Worm (Caenorhabditis elegans) whole organism, early embryonic: ENCODE results near the gene F07H5.7.

Experiments used
- B0310.2 ChIP-seq: sonication (generic microtip); optimal IDR thresholded peaks from 2 replicates; lab custom pipeline; 2016; ENCODE audit warnings: mild to moderate bottlenecking, missing genetic modification characterization, missing compliant biosample characterization
- F13C5.2 ChIP-seq: sonication (generic microtip); optimal IDR thresholded peaks from 2 replicates; lab custom pipeline; 2017; ENCODE audit warnings: mild to moderate bottlenecking, missing genetic modification characterization, inconsistent platforms, missing compliant biosample characterization
- aly-1 ChIP-seq: sonication (generic microtip); optimal IDR thresholded peaks from 2 replicates; lab custom pipeline; 2016; ENCODE audit warnings: missing genetic modification characterization, missing compliant biosample characterization
- ama-1 ChIP-seq: fragments of 150-350 bp; optimal IDR thresholded peaks from 2 replicates; lab custom pipeline; 2014
- ceh-13 ChIP-seq: fragments of 200-800 bp; sonication (Bioruptor generic); optimal IDR thresholded peaks from 2 replicates; lab custom pipeline; 2018; ENCODE audit warnings: mild to moderate bottlenecking, missing genetic modification characterization, missing compliant biosample characterization
- ceh-36 ChIP-seq: sonication (generic microtip); optimal IDR thresholded peaks from 2 replicates; lab custom pipeline; 2016; ENCODE audit warnings: missing genetic modification characterization, inconsistent platforms, missing compliant biosample characterization
- ets-7 ChIP-seq: sonication (generic microtip); optimal IDR thresholded peaks from 2 replicates; lab custom pipeline; 2016; ENCODE audit warnings: missing genotype, missing genetic modification characterization, missing compliant biosample characterization
- flt-1 ChIP-seq: fragments of 200-800 bp; sonication (Bioruptor generic); IDR thresholded peaks from 2 replicates; pipeline ENCODE4 v1.3.6; 2022; ENCODE audit warnings: missing genetic modification characterization, missing compliant biosample characterization
- hmbx-1 ChIP-seq: sonication (generic microtip); optimal IDR thresholded peaks from 2 replicates; lab custom pipeline; 2016; ENCODE audit warnings: mild to moderate bottlenecking, missing genetic modification characterization, missing compliant biosample characterization
- hmg-4 ChIP-seq: fragments of 200-800 bp; sonication (Bioruptor generic); optimal IDR thresholded peaks from 2 replicates; lab custom pipeline; 2018; ENCODE audit warnings: mild to moderate bottlenecking, missing genetic modification characterization, missing compliant biosample characterization
- hnd-1 ChIP-seq: sonication (generic microtip); optimal IDR thresholded peaks from 2 replicates; lab custom pipeline; 2016; ENCODE audit warnings: missing genetic modification characterization, missing compliant biosample characterization
- pes-1 ChIP-seq: fragments of 200-800 bp; sonication (Bioruptor generic); IDR thresholded peaks from 2 replicates; pipeline ENCODE4 v1.3.6; 2022; ENCODE audit warnings: missing genetic modification reagents, missing genetic modification characterization, missing compliant biosample characterization
- scrt-1 ChIP-seq: fragments of 200-800 bp; sonication (Bioruptor generic); IDR thresholded peaks from 2 replicates; pipeline ENCODE4 v1.3.6; 2022; ENCODE audit warnings: missing genetic modification characterization, missing compliant biosample characterization
- sea-1 ChIP-seq: fragments of 200-800 bp; sonication (Bioruptor generic); conservative IDR thresholded peaks from 2 replicates; pipeline ENCODE4 v1.3.6; 2022; ENCODE audit warnings: missing genetic modification characterization, missing compliant biosample characterization
- tbx-11 ChIP-seq: fragments of 200-800 bp; sonication (Bioruptor generic); IDR thresholded peaks from 2 replicates; pipeline ENCODE4 v1.3.6; 2022; ENCODE audit warnings: missing genetic modification characterization, missing compliant biosample characterization
- tbx-37 ChIP-seq: fragments of 200-800 bp; sonication (Bioruptor generic); conservative IDR thresholded peaks from 2 replicates; pipeline ENCODE4 v1.3.6; 2022; ENCODE audit warnings: missing genetic modification reagents, missing genetic modification characterization, missing compliant biosample characterization
- tra-4 ChIP-seq: sonication (generic microtip); optimal IDR thresholded peaks from 2 replicates; lab custom pipeline; 2017; ENCODE audit warnings: missing genetic modification characterization, missing compliant biosample characterization

The F07H5.7 gene

DNA sequence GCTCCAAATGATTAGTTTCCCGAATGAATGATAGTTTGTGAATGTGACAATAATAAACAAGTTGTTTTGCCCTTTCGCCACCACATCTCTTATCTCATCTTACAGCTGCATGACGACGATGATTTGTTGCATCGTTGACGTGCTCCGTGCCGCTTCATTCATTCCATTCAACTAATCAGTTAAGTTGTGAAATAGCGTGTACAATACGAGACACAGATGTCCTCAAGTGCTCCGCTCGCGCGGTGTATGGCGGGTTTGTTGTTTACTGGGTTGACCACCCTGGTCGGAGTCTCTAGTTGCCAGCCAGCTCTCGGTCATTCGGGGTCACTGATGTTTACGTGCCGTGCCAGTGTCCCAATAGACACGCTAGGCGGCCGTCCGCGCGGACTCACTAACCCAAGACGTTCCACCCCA is 46.0 kb downstream of the F07H5.7 start:
- TF ChIP-seq ama-1 (lab: Kevin White, UChicago) (no peak), hmbx-1 (no peak), flt-1 (GFP tag; lab: Robert Waterston, UW) (no peak), F13C5.2 (tag; lab: Kevin White, UChicago) (peak; percentile 11), pes-1 (no peak), scrt-1 (GFP tag; lab: Robert Waterston, UW) (peak; percentile 54; the same call in 1 of the 2 replicates), B0310.2 (tag; lab: Kevin White, UChicago) (no peak), hmg-4 (peak; percentile 73), tra-4 (tag; lab: Kevin White, UChicago) (no peak)

DNA sequence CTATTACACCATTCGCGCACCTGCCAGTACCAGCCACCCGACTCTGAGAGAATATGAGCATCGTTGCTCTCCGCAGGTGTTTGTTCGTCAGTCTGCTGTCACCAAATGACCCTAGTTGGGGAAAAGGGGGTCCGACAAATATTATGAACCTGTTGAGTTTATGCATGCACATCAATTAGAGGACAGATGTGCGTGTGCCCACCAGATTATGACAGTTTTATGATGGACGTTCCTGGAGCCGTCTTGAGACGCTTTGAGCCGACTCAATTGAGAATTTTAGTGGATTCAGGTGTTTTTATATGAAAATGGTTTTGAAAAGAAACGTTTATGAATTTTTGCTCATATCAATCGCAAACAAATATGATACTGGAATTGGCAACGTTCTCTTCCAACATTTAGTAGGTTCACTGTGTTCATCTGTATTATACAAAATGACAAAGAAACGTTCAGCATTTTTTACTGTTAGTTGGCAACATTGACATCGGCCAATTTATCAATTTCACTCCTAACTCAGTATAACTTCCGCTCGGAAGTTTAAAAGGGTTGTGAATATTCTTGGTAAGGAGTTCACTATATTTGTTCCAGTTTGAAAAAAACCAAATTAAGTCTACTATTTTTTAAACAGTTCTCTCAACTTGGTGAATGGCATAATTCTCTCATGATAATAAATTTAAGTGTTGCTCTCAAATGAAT is 46.6 kb downstream of the F07H5.7 start:
- TF ChIP-seq tbx-37 (GFP tag; lab: Robert Waterston, UW) (no peak), tbx-11 (GFP tag; lab: Robert Waterston, UW) (0 out of 2 replicates have a peak, but pooled peaks have one; percentile 54), sea-1 (GFP tag; lab: Robert Waterston, UW) (0 out of 2 replicates have a peak, but pooled peaks have one; percentile 21), hnd-1 (tag; lab: Kevin White, UChicago) (no peak), hmg-4 (no peak)

DNA sequence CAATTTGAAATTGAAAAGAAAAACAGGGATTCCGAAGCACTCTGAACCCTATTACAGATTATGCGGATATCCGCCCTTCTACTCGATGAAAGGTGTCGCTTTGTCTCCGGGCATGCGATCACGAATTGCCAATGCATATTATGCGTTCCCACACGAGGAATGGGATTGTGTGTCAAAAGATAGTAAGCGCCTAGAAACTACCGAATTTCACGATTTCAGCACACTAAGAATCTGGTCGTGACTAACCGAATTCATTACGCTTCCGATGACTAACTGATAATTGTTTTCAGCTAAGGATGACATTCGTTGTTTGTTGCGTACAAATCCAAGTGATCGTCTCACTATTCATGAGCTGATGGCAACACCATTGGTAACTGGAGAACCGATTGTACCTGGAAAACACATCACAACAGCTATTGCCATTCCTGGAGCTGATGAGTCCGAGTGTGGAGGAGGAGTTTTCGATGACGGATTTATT is 47.6 kb downstream of the F07H5.7 start:
- no peak for TF ChIP-seq hmg-4
- TF ChIP-seq flt-1 (GFP tag; lab: Robert Waterston, UW): no peak
- no peak for TF ChIP-seq ceh-13 (GFP tag; lab: Kevin White, UChicago)
- no peak for TF ChIP-seq sea-1 (GFP tag; lab: Robert Waterston, UW)

DNA sequence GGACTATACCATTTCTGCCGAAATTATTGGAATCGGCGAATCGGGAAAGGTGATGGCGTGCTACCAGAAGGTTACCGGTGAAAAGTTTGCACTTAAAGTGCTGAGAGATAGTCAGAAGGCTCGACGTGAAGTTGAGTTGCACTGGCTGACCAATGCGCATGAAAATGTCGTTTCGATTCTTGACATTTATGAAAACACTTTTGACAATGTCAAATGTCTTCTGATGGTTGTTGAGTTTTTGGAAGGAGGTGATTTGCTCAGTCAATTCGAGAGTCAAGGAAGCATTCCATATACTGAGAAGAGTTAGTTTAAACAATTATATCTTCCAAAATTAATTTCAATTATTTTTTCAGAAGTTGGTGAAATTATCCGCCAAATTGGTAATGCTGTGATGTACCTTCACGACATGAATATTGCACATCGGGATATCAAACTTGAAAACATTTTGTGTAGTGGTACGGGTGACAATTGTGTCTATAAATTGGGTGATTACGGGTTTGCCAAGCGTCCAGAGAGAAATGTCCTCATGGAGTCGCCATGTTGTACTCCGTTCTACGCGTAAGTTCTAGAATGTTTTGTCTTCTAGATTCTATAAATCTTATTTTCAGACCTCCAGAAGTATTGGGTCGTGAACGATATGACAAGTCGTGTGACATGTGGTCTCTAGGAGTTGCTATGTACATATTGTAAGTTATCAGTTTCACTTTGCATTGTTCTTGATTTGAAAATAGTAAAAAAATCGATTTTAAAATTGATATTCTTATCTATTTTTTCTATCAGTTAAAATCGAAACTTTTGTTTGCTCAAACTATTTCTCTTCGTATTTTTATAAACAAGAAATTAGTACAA is 48.3 kb downstream of the F07H5.7 start:
- no peak for TF ChIP-seq tbx-37 (GFP tag; lab: Robert Waterston, UW)
- TF ChIP-seq tra-4 (tag; lab: Kevin White, UChicago): no peak
- no peak for TF ChIP-seq hmbx-1
- TF ChIP-seq sea-1 (GFP tag; lab: Robert Waterston, UW): no peak
- no peak for TF ChIP-seq aly-1 (tag; lab: Kevin White, UChicago)
- no peak for TF ChIP-seq tbx-11 (GFP tag; lab: Robert Waterston, UW)
- TF ChIP-seq ama-1 (lab: Kevin White, UChicago): no peak
- no peak for TF ChIP-seq B0310.2 (tag; lab: Kevin White, UChicago)
- no peak for TF ChIP-seq flt-1 (GFP tag; lab: Robert Waterston, UW)
- TF ChIP-seq ceh-13 (GFP tag; lab: Kevin White, UChicago): no peak
- no peak for TF ChIP-seq ets-7
- TF ChIP-seq hnd-1 (tag; lab: Kevin White, UChicago): no peak
- TF ChIP-seq hmg-4: no peak
- no peak for TF ChIP-seq ceh-36 (tag; lab: Kevin White, UChicago)

DNA sequence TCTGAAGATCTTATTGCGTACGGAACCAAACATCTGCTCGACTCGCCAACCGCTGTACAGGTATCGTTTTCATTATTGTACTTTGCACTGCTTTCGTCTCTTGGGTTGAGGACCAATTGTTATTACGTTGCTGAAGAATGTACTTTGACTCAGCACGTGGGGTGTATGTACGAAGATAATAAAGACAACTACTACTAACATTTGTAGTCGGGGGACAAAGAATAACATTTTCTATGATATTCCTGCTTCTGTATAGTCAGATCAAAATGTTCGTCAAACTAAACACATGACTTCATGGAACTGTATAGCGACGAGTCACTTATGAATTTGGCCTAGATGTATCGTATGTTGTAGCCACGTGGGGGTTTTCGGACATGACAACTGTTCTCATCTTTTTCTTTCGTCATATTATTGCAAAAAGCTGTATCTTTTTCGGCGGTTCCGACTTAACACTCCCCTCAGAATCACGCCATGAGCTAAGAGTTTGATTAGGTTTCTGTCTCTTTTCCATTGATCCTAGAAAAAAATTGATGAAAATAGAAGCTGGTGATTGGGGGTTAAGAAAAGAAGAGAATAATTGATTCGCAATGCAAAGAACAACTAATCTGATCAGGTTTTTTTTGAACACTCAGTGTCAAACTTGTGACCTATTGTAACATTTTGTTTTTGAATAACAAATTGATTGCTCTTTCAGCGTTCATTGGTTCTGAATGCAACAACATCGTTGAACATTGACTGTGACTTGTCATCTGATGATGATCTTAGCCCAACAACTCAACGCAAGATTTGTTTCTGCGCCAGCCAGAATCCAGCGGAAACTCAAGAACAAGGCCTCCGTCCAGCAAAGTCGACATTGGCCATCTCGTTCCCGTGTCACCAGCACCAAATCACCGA is 49.2 kb downstream of the F07H5.7 start:
- TF ChIP-seq aly-1 (tag; lab: Kevin White, UChicago) (no peak), ceh-36 (tag; lab: Kevin White, UChicago) (no peak), sea-1 (GFP tag; lab: Robert Waterston, UW) (no peak), flt-1 (GFP tag; lab: Robert Waterston, UW) (no peak), tbx-37 (GFP tag; lab: Robert Waterston, UW) (no peak), tbx-11 (GFP tag; lab: Robert Waterston, UW) (no peak), hmbx-1 (no peak), ama-1 (lab: Kevin White, UChicago) (no peak), tra-4 (tag; lab: Kevin White, UChicago) (no peak), B0310.2 (tag; lab: Kevin White, UChicago) (no peak), hmg-4 (no peak)

DNA sequence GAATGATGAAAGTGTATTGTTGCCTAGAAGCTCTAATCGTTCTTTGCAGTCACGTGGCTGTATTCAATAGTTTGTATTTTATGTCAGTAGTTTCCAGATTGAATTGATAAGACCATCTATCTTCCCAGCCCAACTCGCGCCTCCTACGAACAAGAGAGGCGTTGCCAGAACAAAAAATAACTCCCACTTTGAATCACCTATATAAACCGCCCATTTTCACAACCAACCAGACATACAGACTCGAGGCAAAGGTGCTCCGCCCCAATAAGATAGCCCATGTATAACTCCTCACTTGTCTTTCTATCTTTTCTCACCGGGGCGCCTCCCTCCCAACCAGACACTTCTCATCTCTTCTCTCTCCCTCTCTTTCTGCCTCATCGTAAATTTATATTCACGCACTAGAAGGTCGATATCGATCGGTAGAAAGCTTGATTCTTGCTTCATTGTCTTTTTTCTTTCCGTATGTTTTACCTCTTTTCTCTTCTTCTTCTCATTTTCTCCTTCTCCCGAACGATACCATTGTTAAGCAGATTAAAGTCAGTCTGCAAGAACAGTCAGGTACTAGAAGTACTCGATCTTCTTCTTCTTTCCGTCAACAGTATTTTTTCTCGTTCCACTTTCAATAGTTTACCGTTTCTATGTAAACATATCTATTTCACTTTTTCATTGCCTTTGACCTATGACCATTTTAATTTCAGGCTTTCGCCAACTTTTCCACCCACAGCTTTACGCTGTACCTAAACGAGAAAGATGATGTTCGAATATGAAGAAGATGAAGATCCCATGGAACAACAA is 50.4 kb downstream of the F07H5.7 start, which contains the start of gene mak-1:
Gene mak-1 (plus strand): TSS at position 693 of the 795 bp plus-strand sequence.
- TF ChIP-seq sea-1 (GFP tag; lab: Robert Waterston, UW): no peak
- peak; percentile 6 for TF ChIP-seq hmg-4
- no peak for TF ChIP-seq ets-7
- TF ChIP-seq tra-4 (tag; lab: Kevin White, UChicago): no peak
- no peak for TF ChIP-seq ceh-13 (GFP tag; lab: Kevin White, UChicago)
- TF ChIP-seq flt-1 (GFP tag; lab: Robert Waterston, UW): no peak
- TF ChIP-seq ceh-36 (tag; lab: Kevin White, UChicago): no peak
- no peak for TF ChIP-seq tbx-37 (GFP tag; lab: Robert Waterston, UW)
